Worm (Caenorhabditis elegans) whole organism, mixed stage, embryonic: Measurements from ENCODE around the gene dyrb-1.

ENCODE experiments used
- elt-1 ChIP-seq: sonication (generic microtip); optimal IDR thresholded peaks from 2 replicates; lab custom pipeline; 2017; ENCODE audit warnings: missing genetic modification characterization, mild to moderate bottlenecking, missing compliant biosample characterization, antibody characterized with exemption, moderate library complexity, borderline replicate concordance; ENCODE audit not compliant: insufficient read depth
- nhr-12 ChIP-seq: fragments of 150-350 bp; optimal IDR thresholded peaks from 2 replicates; lab custom pipeline; 2014; ENCODE audit warnings: missing biosample characterization, missing genetic modification characterization
- nhr-28 ChIP-seq: fragments of 150-350 bp; optimal IDR thresholded peaks from 2 replicates; lab custom pipeline; 2014; ENCODE audit warnings: missing biosample characterization, missing genetic modification characterization
- pha-4 ChIP-seq: fragments of 150-350 bp; optimal IDR thresholded peaks from 2 replicates; lab custom pipeline; 2018; ENCODE audit warnings: missing biosample characterization, missing genetic modification reagents, missing genetic modification characterization
- snpc-4 ChIP-seq: fragments of 150-350 bp; optimal IDR thresholded peaks from 2 replicates; lab custom pipeline; 2014; ENCODE audit warnings: missing biosample characterization, missing genetic modification characterization
- unc-39 ChIP-seq: fragments of 150-350 bp; optimal IDR thresholded peaks from 2 replicates; lab custom pipeline; 2014; ENCODE audit warnings: missing biosample characterization, missing genetic modification characterization
- unc-62 ChIP-seq: fragments of 150-350 bp; optimal IDR thresholded peaks from 2 replicates; lab custom pipeline; 2014; ENCODE audit warnings: missing biosample characterization, missing genetic modification reagents, missing genetic modification characterization

DNA sequence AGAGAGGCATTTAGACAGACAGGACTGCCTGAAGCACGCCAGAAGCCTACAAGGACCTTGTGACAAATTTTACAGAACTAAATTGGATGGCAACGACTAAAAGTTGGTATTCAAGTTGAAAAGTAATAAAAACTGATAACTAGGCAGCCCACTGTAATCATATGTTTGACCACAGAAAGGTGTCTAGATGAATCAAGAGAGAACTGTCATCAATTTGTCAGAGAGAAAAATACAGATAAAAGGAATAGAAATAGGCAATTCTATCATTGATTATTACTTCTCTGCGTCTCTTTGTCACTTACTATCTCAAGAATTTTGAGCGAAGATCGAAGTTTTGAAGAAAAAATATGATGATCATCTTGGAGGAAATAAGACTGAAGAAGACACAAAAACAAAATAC lies 14.0 kb downstream of the dyrb-1 start:
- TF ChIP-seq nhr-28 (tag; lab: Kevin White, UChicago) (no peak), unc-39 (no peak), pha-4 (no peak), unc-62 (GFP tag; lab: Kevin White, UChicago) (no peak), elt-1 (no peak), snpc-4 (tag; lab: Kevin White, UChicago) (no peak), nhr-12 (no peak)
